Fruit fly (Drosophila melanogaster): ENCODE results near the gene t.
A peak's percentile ranks its signal among the peaks of the same experiment; 100 is the strongest.

Gene t

dm6 chrX:9252051-9252708 is 29.1 kb upstream of the t start:
- TF ChIP-seq CTCF (GFP tag; optimal IDR thresholded peaks at IDR 0.05): no peak
- peak; percentile 65 for TF ChIP-seq Drgx (GFP tag; IDR thresholded peaks at IDR 0.05)
- peak; percentile 63; the same call in 2 of the 3 replicates for TF ChIP-seq ci (GFP tag; IDR thresholded peaks at IDR 0.05)
- peak; percentile 68 for TF ChIP-seq CG11696 (GFP tag; IDR thresholded peaks at IDR 0.05)
- peak; percentile 88 for TF ChIP-seq Ets65A (GFP tag)
- no peak for TF ChIP-seq CG8765 (GFP tag; IDR thresholded peaks at IDR 0.05)
- no peak for TF ChIP-seq cad (GFP tag; optimal IDR thresholded peaks at IDR 0.05)
- no peak for TF ChIP-seq maf-S (GFP tag; optimal IDR thresholded peaks at IDR 0.05)
- TF ChIP-seq CG5953 (GFP tag; IDR thresholded peaks at IDR 0.05): peak; percentile 56; the same call in 1 of the 2 replicates
- TF ChIP-seq nom (GFP tag; optimal IDR thresholded peaks at IDR 0.05): peak; percentile 54
- TF ChIP-seq CG32772 (GFP tag; IDR thresholded peaks at IDR 0.05): no peak
- TF ChIP-seq C15 (GFP tag; IDR thresholded peaks at IDR 0.05): no peak
- peak; percentile 70 for TF ChIP-seq Med (GFP tag)
- no peak for TF ChIP-seq Deaf1 (tag; optimal IDR thresholded peaks at IDR 0.05)
- 0 out of 2 replicates have a peak, but pooled peaks have one; percentile 17 for TF ChIP-seq CG14441 (GFP tag; IDR thresholded peaks at IDR 0.05)
- 0 out of 2 replicates have a peak, but pooled peaks have one; percentile 16 for TF ChIP-seq dati (GFP tag; IDR thresholded peaks at IDR 0.05)
- no peak for TF ChIP-seq sima (GFP tag; optimal IDR thresholded peaks at IDR 0.05)
- peak in 1 of 2 experiments; percentile 29 for TF ChIP-seq Trl (optimal IDR thresholded peaks at IDR 0.05)
- no peak for TF ChIP-seq Trl (GFP tag; optimal IDR thresholded peaks at IDR 0.05)
- TF ChIP-seq hkb (optimal IDR thresholded peaks at IDR 0.05): no peak
- 0 out of 2 replicates have a peak, but pooled peaks have one; percentile 21 for TF ChIP-seq hkb (GFP tag; IDR thresholded peaks at IDR 0.05)
- TF ChIP-seq otp (GFP tag; IDR thresholded peaks at IDR 0.05): 0 out of 3 replicates have a peak, but pooled peaks have one; percentile 12
- no peak for TF ChIP-seq jumu (GFP tag; optimal IDR thresholded peaks at IDR 0.05)
- TF ChIP-seq ttk (GFP tag; IDR thresholded peaks at IDR 0.05): 0 out of 2 replicates have a peak, but pooled peaks have one; percentile 12
- TF ChIP-seq fd3F (GFP tag; optimal IDR thresholded peaks at IDR 0.05): no peak
- TF ChIP-seq Abd-B (GFP tag; optimal IDR thresholded peaks at IDR 0.05): no peak
- TF ChIP-seq cas (GFP tag; IDR thresholded peaks at IDR 0.05): no peak

- TF ChIP-seq trh (GFP tag; optimal IDR thresholded peaks at IDR 0.05) (no peak), Gsc (GFP tag; IDR thresholded peaks at IDR 0.05) (no peak), CG5180 (GFP tag; optimal IDR thresholded peaks at IDR 0.05) (no peak), CG12391 (tag; optimal IDR thresholded peaks at IDR 0.05) (peak; percentile 40), jumu (GFP tag; optimal IDR thresholded peaks at IDR 0.05) (no peak), lola (GFP tag; optimal IDR thresholded peaks at IDR 0.05) (peak in 1 of 3 experiments; percentile 5), oc (tag; optimal IDR thresholded peaks at IDR 0.05) (no peak), BtbVII (GFP tag; optimal IDR thresholded peaks at IDR 0.05) (no peak), CG11696 (GFP tag; IDR thresholded peaks at IDR 0.05) (peak; percentile 95), kni (GFP tag; optimal IDR thresholded peaks at IDR 0.05) (no peak), dm (GFP tag; optimal IDR thresholded peaks at IDR 0.05) (no peak), ranshi (GFP tag; IDR thresholded peaks at IDR 0.05) (no peak), CG15073 (GFP tag; optimal IDR thresholded peaks at IDR 0.05) (no peak), sens (GFP tag) (peak; percentile 77), CG6689 (GFP tag; IDR thresholded peaks at IDR 0.05) (peak; percentile 43; the same call in 1 of the 2 replicates), CG6765 (GFP tag; optimal IDR thresholded peaks at IDR 0.05) (no peak), CG10431 (GFP tag; optimal IDR thresholded peaks at IDR 0.05) (no peak), az2 (GFP tag; optimal IDR thresholded peaks at IDR 0.05) (peak; percentile 39), Taf1 (GFP tag; IDR thresholded peaks at IDR 0.05) (no peak), Sox102F (GFP tag; optimal IDR thresholded peaks at IDR 0.05) (peak; percentile 43), phol (tag; optimal IDR thresholded peaks at IDR 0.05) (peak; percentile 15), klu (GFP tag; IDR thresholded peaks at IDR 0.05) (no peak), CG11398 (GFP tag; optimal IDR thresholded peaks at IDR 0.05) (no peak), bcd (GFP tag; optimal IDR thresholded peaks at IDR 0.05) (peak; percentile 24), CG30431 (GFP tag; optimal IDR thresholded peaks at IDR 0.05) (no peak), Dbx (GFP tag; IDR thresholded peaks at IDR 0.05) (no peak), Drgx (GFP tag; IDR thresholded peaks at IDR 0.05) (peak; percentile 51)
These were observed 28.3 kb upstream of the t start for dm6 chrX:9251212-9251877.

Data from whole organism, embryonic.